Worm (Caenorhabditis elegans) whole organism, L4 larva: Measurements from ENCODE around the gene clec-185.

ENCODE experiments used
- F26F4.8 ChIP-seq: fragments of 200-800 bp; sonication (Bioruptor generic); conservative IDR thresholded peaks from 2 replicates; pipeline ENCODE4 v1.3.6; 2022; ENCODE audit warnings: missing genetic modification characterization, missing compliant biosample characterization
- dpl-1 ChIP-seq: fragments of 150-350 bp; optimal IDR thresholded peaks from 2 replicates; lab custom pipeline; 2014; ENCODE audit warnings: missing biosample characterization, missing genetic modification reagents, missing genetic modification characterization
- mdl-1 ChIP-seq, 2 experiments: fragments of 150-350 bp in 1 of 2; sonication (generic microtip) in 1 of 2; optimal IDR thresholded peaks; 2 replicates each; lab custom pipeline; 2014 to 2017; ENCODE audit warnings: missing biosample characterization in 2 of 2, missing genetic modification characterization in 2 of 2

DNA sequence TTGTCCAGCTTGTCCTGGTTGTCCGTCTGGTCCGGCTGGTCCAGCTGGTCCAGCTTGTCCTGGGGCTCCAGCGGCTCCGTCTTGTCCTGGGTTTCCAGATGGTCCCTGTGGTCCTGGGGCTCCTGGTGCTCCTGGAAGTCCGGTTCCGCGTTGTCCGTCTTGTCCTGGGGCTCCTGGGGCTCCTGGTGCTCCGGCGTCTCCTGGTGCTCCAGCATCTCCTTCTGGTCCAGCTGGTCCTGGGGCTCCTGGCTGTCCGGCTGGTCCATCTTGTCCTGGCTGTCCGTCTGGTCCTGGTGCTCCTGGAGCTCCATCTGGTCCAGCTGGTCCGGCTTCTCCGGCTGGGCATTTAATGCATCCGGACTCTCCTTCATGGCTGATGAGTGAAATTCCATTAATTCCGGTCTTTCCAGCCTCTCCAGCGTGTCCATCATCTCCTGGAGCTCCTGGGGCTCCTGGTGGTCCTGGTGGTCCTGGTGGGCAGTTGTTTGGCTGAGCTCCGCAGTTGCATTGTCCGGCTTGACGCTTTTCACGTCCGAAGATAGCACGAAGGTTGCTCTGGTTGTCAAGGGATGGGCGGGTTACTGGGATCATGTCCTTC lies 10.7 kb upstream of the clec-185 start:
- TF ChIP-seq dpl-1 (GFP tag; lab: Kevin White, UChicago): no peak
- TF ChIP-seq F26F4.8: no peak
- no peak for TF ChIP-seq mdl-1 (tag; optimal IDR thresholded peaks at IDR 0.05; lab: Kevin White, UChicago)
